Fruit fly (Drosophila melanogaster): Measurements from ENCODE around the gene Cep135.

DNA sequence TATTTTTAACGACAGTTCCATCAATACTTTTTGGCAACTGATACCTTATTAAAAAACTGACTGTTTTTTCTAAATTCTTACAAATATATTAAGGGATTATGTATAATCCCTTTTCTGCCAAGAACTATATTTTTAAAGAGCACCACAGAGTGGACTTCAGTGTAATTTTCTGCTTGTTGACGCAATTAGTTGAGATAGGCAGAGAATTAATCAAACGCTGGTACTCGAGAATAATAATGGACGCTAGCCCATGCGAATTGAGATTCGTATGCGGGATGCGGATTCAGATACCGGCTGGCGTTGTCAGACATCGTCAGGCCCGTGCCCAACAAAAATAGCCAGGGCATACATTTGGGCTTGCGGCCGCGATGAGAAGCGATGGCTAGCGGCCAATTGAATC lies 3.3 kb upstream of the Cep135 start, which contains the start of gene CG13458:
- TF ChIP-seq h (optimal IDR thresholded peaks at IDR 0.05) (no peak), insv (optimal IDR thresholded peaks at IDR 0.05) (no peak)
